Worm (Caenorhabditis elegans) whole organism, L3 larva: ENCODE measurements around the gene klp-18.

Experiments used
- R02D3.7 ChIP-seq: fragments of 150-350 bp; optimal IDR thresholded peaks from 2 replicates; lab custom pipeline; 2014; ENCODE audit warnings: missing biosample characterization, missing genetic modification characterization
- ZK546.5 ChIP-seq: sonication (generic microtip); optimal IDR thresholded peaks from 2 replicates; lab custom pipeline; 2017; ENCODE audit warnings: missing biosample characterization, missing genetic modification characterization
- aly-2 ChIP-seq: fragments of 150-350 bp; optimal IDR thresholded peaks from 2 replicates; lab custom pipeline; 2014; ENCODE audit warnings: missing biosample characterization, missing genetic modification characterization
- ama-1 ChIP-seq: fragments of 150-350 bp; optimal IDR thresholded peaks from 2 replicates; lab custom pipeline; 2018
- ceh-16 ChIP-seq: sonication (generic microtip); optimal IDR thresholded peaks from 2 replicates; lab custom pipeline; 2017; ENCODE audit warnings: missing biosample characterization, missing genetic modification characterization
- ceh-28 ChIP-seq: fragments of 150-350 bp; optimal IDR thresholded peaks from 2 replicates; lab custom pipeline; 2014; ENCODE audit warnings: missing biosample characterization, missing genetic modification reagents, missing genetic modification characterization
- ceh-9 ChIP-seq: sonication (generic microtip); optimal IDR thresholded peaks from 2 replicates; lab custom pipeline; 2018; ENCODE audit warnings: missing biosample characterization, missing genetic modification characterization
- daf-12 ChIP-seq: fragments of 150-350 bp; optimal IDR thresholded peaks from 2 replicates; lab custom pipeline; 2014; ENCODE audit warnings: missing biosample characterization, missing genetic modification reagents, missing genetic modification characterization
- egl-27 ChIP-seq: sonication (generic microtip); optimal IDR thresholded peaks from 4 replicates; lab custom pipeline; 2017; ENCODE audit warnings: missing biosample characterization, missing genetic modification reagents, missing genetic modification characterization
- egl-5 ChIP-seq: fragments of 150-350 bp; optimal IDR thresholded peaks from 2 replicates; lab custom pipeline; 2017; ENCODE audit warnings: missing biosample characterization, missing genetic modification reagents, missing genetic modification characterization, inconsistent platforms
- elt-1 ChIP-seq: fragments of 150-350 bp; optimal IDR thresholded peaks from 2 replicates; lab custom pipeline; 2014; ENCODE audit warnings: missing biosample characterization, missing genetic modification characterization
- elt-2 ChIP-seq: sonication (generic microtip); optimal IDR thresholded peaks from 2 replicates; lab custom pipeline; 2016; ENCODE audit warnings: missing genetic modification reagents, mild to moderate bottlenecking, missing genetic modification characterization, missing compliant biosample characterization
- elt-3 ChIP-seq, 3 experiments: fragments of 150-350 bp in 1 of 3; sonication (generic microtip) in 2 of 3; optimal IDR thresholded peaks; 2 replicates in 2 of 3; 4 replicates in 1 of 3; lab custom pipeline; 2014 to 2017; ENCODE audit warnings: missing biosample characterization in 3 of 3, missing genetic modification characterization in 3 of 3
- eor-1 ChIP-seq, 2 experiments: fragments of 150-350 bp; optimal IDR thresholded peaks; 2 replicates each; lab custom pipeline; 2014 to 2018; ENCODE audit warnings: missing biosample characterization in 2 of 2, missing genetic modification characterization in 2 of 2
- fkh-10 ChIP-seq: sonication (generic microtip); optimal IDR thresholded peaks from 2 replicates; lab custom pipeline; 2017; ENCODE audit warnings: missing biosample characterization, missing genetic modification reagents, missing genetic modification characterization
- fkh-2 ChIP-seq: fragments of 150-350 bp; optimal IDR thresholded peaks from 2 replicates; lab custom pipeline; 2014; ENCODE audit warnings: missing biosample characterization, missing genetic modification reagents, missing genetic modification characterization
- fos-1 ChIP-seq: fragments of 150-350 bp; optimal IDR thresholded peaks from 2 replicates; lab custom pipeline; 2014; ENCODE audit warnings: missing biosample characterization, missing genetic modification characterization
- hmg-11 ChIP-seq: sonication (generic microtip); optimal IDR thresholded peaks from 2 replicates; lab custom pipeline; 2016; ENCODE audit warnings: missing genetic modification characterization, missing compliant biosample characterization
- jun-1 ChIP-seq: fragments of 150-350 bp; optimal IDR thresholded peaks from 2 replicates; lab custom pipeline; 2014; ENCODE audit warnings: missing biosample characterization, missing genetic modification reagents, missing genetic modification characterization
- lin-39 ChIP-seq: fragments of 150-350 bp; optimal IDR thresholded peaks from 2 replicates; lab custom pipeline; 2018; ENCODE audit warnings: missing biosample characterization, missing genetic modification reagents, missing genetic modification characterization
- mml-1 ChIP-seq: fragments of 150-350 bp; sonication (generic microtip); optimal IDR thresholded peaks from 3 replicates; lab custom pipeline; 2014; ENCODE audit warnings: missing biosample characterization, missing genetic modification characterization
- nhr-11 ChIP-seq: fragments of 150-350 bp; optimal IDR thresholded peaks from 2 replicates; lab custom pipeline; 2014; ENCODE audit warnings: missing biosample characterization, missing genetic modification characterization
- nhr-12 ChIP-seq: fragments of 150-350 bp; optimal IDR thresholded peaks from 2 replicates; lab custom pipeline; 2014; ENCODE audit warnings: missing biosample characterization, missing genetic modification characterization
- nhr-23 ChIP-seq: fragments of 150-350 bp; optimal IDR thresholded peaks from 2 replicates; lab custom pipeline; 2014; ENCODE audit warnings: missing biosample characterization, missing genetic modification reagents, missing genetic modification characterization
- nhr-237 ChIP-seq: fragments of 150-350 bp; optimal IDR thresholded peaks from 2 replicates; lab custom pipeline; 2014; ENCODE audit warnings: missing biosample characterization, missing genetic modification characterization
- nhr-25 ChIP-seq: sonication (generic microtip); optimal IDR thresholded peaks from 2 replicates; lab custom pipeline; 2017; ENCODE audit warnings: missing biosample characterization, missing genetic modification characterization
- nhr-28 ChIP-seq: fragments of 150-350 bp; optimal IDR thresholded peaks from 2 replicates; lab custom pipeline; 2014; ENCODE audit warnings: missing biosample characterization, missing genetic modification characterization
- nhr-43 ChIP-seq: sonication (generic microtip); optimal IDR thresholded peaks from 2 replicates; lab custom pipeline; 2016; ENCODE audit warnings: mild to moderate bottlenecking, missing genetic modification characterization, missing compliant biosample characterization; ENCODE audit not compliant: poor library complexity, severe bottlenecking
- nhr-67 ChIP-seq: fragments of 150-350 bp; optimal IDR thresholded peaks from 2 replicates; lab custom pipeline; 2014; ENCODE audit warnings: missing biosample characterization, missing genetic modification characterization
- nhr-76 ChIP-seq: fragments of 150-350 bp; sonication (generic microtip); optimal IDR thresholded peaks from 5 replicates; lab custom pipeline; 2014; ENCODE audit warnings: missing biosample characterization, missing genetic modification characterization
- nhr-77 ChIP-seq: fragments of 150-350 bp; optimal IDR thresholded peaks from 2 replicates; lab custom pipeline; 2014; ENCODE audit warnings: missing biosample characterization, missing genetic modification characterization
- pha-4 ChIP-seq: fragments of 150-350 bp; optimal IDR thresholded peaks from 2 replicates; lab custom pipeline; 2014; ENCODE audit warnings: missing biosample characterization, missing genetic modification reagents, missing genetic modification characterization
- pqm-1 ChIP-seq: fragments of 150-350 bp; optimal IDR thresholded peaks from 2 replicates; lab custom pipeline; 2017; ENCODE audit warnings: missing biosample characterization, missing genetic modification characterization, inconsistent platforms
- sea-2 ChIP-seq: fragments of 150-350 bp; sonication (generic microtip); optimal IDR thresholded peaks from 4 replicates; lab custom pipeline; 2014; ENCODE audit warnings: missing biosample characterization, missing genetic modification reagents, missing genetic modification characterization
- skn-1 ChIP-seq: fragments of 150-350 bp; optimal IDR thresholded peaks from 2 replicates; lab custom pipeline; 2014; ENCODE audit warnings: missing biosample characterization, missing genetic modification characterization
- tbx-2 ChIP-seq: sonication (generic microtip); optimal IDR thresholded peaks from 2 replicates; lab custom pipeline; 2016; ENCODE audit warnings: mild to moderate bottlenecking, missing genetic modification characterization, missing compliant biosample characterization
- unc-39 ChIP-seq: sonication (generic microtip); optimal IDR thresholded peaks from 4 replicates; lab custom pipeline; 2017; ENCODE audit warnings: missing biosample characterization, missing genetic modification characterization
- unc-62 ChIP-seq: fragments of 150-350 bp; sonication (generic microtip); optimal IDR thresholded peaks from 4 replicates; lab custom pipeline; 2014; ENCODE audit warnings: missing biosample characterization, missing genetic modification reagents, missing genetic modification characterization
- zag-1 ChIP-seq: fragments of 150-350 bp; optimal IDR thresholded peaks from 2 replicates; lab custom pipeline; 2014; ENCODE audit warnings: missing biosample characterization, missing genetic modification characterization
- ztf-11 ChIP-seq: fragments of 150-350 bp; optimal IDR thresholded peaks from 2 replicates; lab custom pipeline; 2014; ENCODE audit warnings: missing biosample characterization, missing genetic modification characterization
- ztf-4 ChIP-seq: fragments of 150-350 bp; optimal IDR thresholded peaks from 2 replicates; lab custom pipeline; 2014; ENCODE audit warnings: missing biosample characterization, missing genetic modification characterization

klp-18 gene

DNA sequence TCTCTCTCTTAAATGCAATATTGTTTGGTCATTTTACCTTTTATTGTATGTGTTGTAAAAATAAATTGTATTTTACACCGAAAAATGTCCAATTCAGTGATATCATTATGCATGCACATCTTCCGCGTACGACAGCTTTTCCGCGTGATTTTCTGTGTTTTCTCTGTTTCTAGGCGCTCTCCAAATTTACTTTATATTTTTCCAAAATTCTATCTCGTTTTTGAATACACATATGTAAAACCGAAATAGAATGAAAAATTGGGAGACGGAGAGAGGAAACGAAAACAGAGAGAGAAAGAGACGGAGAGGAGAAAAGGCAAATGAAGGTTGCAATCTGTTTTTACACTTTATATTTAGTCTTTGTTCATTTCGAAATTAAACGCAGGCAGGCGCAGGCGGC lies 23.5 kb upstream of the klp-18 start (continued):
- TF ChIP-seq nhr-67 (tag; lab: Kevin White, UChicago) (no peak), aly-2 (tag; lab: Kevin White, UChicago) (no peak), ceh-16 (tag; lab: Kevin White, UChicago) (no peak), zag-1 (tag; lab: Kevin White, UChicago) (no peak), nhr-237 (tag; lab: Kevin White, UChicago) (no peak), nhr-43 (peak; percentile 5), fkh-2 (tag; lab: Kevin White, UChicago) (no peak), ztf-4 (tag; lab: Kevin White, UChicago) (no peak), fkh-10 (GFP tag; lab: Kevin White, UChicago) (no peak), R02D3.7 (no peak), nhr-76 (tag; lab: Kevin White, UChicago) (no peak), jun-1 (no peak)

DNA sequence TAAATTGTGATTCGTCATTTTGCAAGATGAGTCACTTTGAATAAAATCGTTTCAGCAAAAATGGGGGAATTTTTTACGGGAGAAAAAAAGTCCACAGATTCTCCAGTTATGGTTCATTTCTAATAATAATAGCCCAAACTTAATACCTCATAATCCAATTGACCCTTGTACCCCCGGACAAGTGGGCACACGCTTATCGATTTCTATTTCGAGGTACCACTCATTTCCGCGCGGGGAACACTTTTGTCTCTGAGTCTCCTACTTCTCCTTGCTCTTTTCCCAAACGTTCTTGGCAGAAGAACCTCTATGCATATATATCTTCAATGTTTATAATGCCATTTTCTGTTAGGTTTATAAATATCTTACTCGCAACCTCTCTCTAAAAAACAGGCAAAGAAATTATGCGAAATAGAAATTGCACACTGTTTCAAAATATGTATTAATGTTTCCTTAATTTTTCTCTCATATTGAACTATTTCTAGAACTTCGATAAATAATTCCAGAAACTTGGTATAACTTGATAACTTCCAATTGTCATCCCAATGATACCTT lies 22.8 kb upstream of the klp-18 start, which contains the start of gene gldi-4:
Gene gldi-4 (plus strand): TSS at position 502 of the 552 bp plus-strand sequence.
- no peak for TF ChIP-seq tbx-2 (tag; lab: Kevin White, UChicago)

DNA sequence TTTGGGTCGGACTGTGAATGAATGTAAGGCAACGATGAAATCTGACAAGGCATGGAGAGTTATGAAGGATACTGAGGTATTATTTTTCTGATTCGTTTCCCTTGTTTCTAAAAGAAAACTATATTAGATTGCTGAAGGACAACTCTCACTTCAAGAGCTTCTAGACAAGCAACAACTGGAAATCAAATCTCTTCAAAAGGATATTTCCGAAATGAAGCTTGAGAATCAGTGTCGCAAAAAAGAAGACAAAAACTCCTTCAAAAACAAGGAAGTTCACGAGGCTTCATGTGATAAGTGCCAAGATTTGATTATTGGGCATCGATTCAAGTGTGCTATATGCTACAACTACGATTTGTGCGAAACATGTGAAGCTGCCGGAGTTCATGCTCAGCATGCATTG lies 21.4 kb upstream of the klp-18 start:
- TF ChIP-seq nhr-28 (tag; lab: Kevin White, UChicago) = no peak
- TF ChIP-seq fos-1 = no peak
- TF ChIP-seq fkh-10 (GFP tag; lab: Kevin White, UChicago) = peak; percentile 52
- TF ChIP-seq nhr-12 (tag; lab: Kevin White, UChicago) = no peak
- no peak for TF ChIP-seq ceh-28 (tag; lab: Kevin White, UChicago)
- TF ChIP-seq zag-1 (tag; lab: Kevin White, UChicago) = no peak
- TF ChIP-seq mml-1 (tag; lab: Kevin White, UChicago) = no peak

DNA sequence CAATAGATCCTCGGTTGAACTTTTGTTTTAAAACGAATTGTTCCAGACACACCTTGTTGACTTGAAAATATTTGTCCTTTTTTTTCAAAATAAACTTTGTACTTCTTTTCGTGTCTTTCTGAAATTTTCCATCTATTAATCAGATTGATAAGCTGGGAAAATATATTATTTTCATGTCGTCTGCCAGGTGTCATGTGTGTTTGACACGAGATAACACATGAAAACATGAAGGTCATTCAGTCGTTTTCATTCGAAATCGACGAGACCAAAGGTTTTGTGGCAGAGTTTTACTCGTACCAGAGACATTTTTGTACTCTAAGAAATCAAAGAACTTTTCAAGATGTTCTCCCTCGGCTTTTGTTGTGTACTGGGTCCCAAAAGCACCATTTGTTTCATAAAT lies 19.4 kb upstream of the klp-18 start:
- TF ChIP-seq elt-2 (peak; percentile 80), nhr-25 (tag; lab: Kevin White, UChicago) (peak; percentile 23), pha-4 (tag; lab: Kevin White, UChicago) (peak; percentile 63), nhr-77 (tag; lab: Kevin White, UChicago) (no peak), pqm-1 (peak; percentile 48)

DNA sequence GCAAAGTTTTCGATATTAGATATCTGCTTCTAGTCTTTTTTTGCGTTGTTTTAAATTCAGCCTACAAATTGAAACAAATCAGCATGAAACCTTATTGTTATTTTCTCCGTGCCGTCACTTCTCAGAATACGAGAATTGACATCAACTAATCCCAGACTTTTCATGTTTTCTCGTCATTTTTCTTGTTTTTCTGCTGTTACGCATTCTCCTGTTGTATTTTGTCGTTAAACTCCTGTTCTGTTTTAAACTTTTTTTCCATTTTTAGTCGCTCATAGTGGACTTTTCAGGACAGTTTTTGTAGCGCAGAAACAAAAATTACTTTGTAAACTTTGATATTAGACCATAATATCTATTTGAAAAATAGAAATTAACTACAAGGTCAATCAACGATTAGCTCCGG lies 17.8 kb upstream of the klp-18 start:
- TF ChIP-seq sea-2 (GFP tag; lab: Kevin White, UChicago) (no peak), ama-1 (no peak), ceh-9 (no peak), eor-1 (tag; optimal IDR thresholded peaks at IDR 0.05; lab: Kevin White, UChicago) (no peak), elt-3 (tag; optimal IDR thresholded peaks at IDR 0.05; lab: Kevin White, UChicago) (no peak), nhr-77 (tag; lab: Kevin White, UChicago) (no peak), nhr-23 (tag; lab: Kevin White, UChicago) (no peak), unc-62 (GFP tag; lab: Kevin White, UChicago) (no peak), jun-1 (no peak)

DNA sequence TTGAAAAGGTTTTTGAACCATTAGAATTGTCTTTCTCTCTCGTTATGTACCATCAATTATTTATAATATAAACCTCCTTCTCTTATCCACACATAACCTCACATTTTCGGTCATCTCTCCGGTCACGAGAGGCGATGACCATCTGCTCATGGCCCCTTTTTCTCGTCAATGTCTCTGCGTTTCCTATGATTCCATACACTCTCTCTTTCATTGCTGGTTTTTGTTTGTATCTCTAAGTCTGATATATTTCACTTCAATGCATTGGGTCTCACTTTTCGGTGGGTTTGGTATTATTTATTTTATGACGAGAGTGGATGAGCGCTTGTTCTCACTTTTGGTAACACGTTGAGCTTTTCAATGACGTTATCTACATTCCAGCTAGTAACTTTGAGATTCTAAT lies 17.0 kb upstream of the klp-18 start:
- TF ChIP-seq ceh-9 (no peak), eor-1 (tag; optimal IDR thresholded peaks at IDR 0.05; lab: Kevin White, UChicago) (no peak), lin-39 (tag; lab: Kevin White, UChicago) (no peak), nhr-11 (no peak), unc-39 (no peak), skn-1 (tag; lab: Kevin White, UChicago) (no peak), R02D3.7 (no peak), sea-2 (GFP tag; lab: Kevin White, UChicago) (no peak), fos-1 (no peak), ZK546.5 (tag; lab: Kevin White, UChicago) (no peak), ztf-11 (tag; lab: Kevin White, UChicago) (no peak), nhr-237 (tag; lab: Kevin White, UChicago) (no peak), zag-1 (tag; lab: Kevin White, UChicago) (no peak), elt-2 (peak; percentile 11), hmg-11 (tag; lab: Kevin White, UChicago) (peak; percentile 59), tbx-2 (tag; lab: Kevin White, UChicago) (peak; percentile 15), nhr-25 (tag; lab: Kevin White, UChicago) (peak; percentile 2), egl-27 (tag; lab: Kevin White, UChicago) (no peak), fkh-2 (tag; lab: Kevin White, UChicago) (no peak), ceh-28 (tag; lab: Kevin White, UChicago) (peak; percentile 29), mml-1 (tag; lab: Kevin White, UChicago) (no peak), nhr-28 (tag; lab: Kevin White, UChicago) (no peak), daf-12 (tag; lab: Kevin White, UChicago) (no peak), pqm-1 (peak; percentile 2), nhr-43 (peak; percentile 39), pha-4 (tag; lab: Kevin White, UChicago) (peak; percentile 87), elt-3 (tag; optimal IDR thresholded peaks at IDR 0.05; lab: Kevin White, UChicago) (no peak), elt-1 (tag; lab: Kevin White, UChicago) (no peak), egl-5 (peak; percentile 89), fkh-10 (GFP tag; lab: Kevin White, UChicago) (no peak), nhr-23 (tag; lab: Kevin White, UChicago) (peak; percentile 30), unc-62 (GFP tag; lab: Kevin White, UChicago) (no peak)
